Worm (Caenorhabditis elegans) whole organism, L4 larva: ENCODE data around the gene F46H5.3.

Experiments
- lin-15B ChIP-seq: fragments of 150-350 bp; sonication (generic microtip); optimal IDR thresholded peaks from 3 replicates; lab custom pipeline; 2014; ENCODE audit warnings: missing biosample characterization, missing genetic modification characterization
- nhr-237 ChIP-seq: sonication (generic microtip); optimal IDR thresholded peaks from 2 replicates; lab custom pipeline; 2017; ENCODE audit warnings: missing biosample characterization, missing genetic modification characterization
- nhr-25 ChIP-seq: sonication (generic microtip); optimal IDR thresholded peaks from 2 replicates; lab custom pipeline; 2017; ENCODE audit warnings: missing genetic modification characterization, mild to moderate bottlenecking, missing compliant biosample characterization, antibody characterized with exemption, moderate library complexity, borderline replicate concordance; ENCODE audit not compliant: insufficient read depth
- nhr-42 ChIP-seq: fragments of 200-800 bp; sonication (Bioruptor generic); IDR thresholded peaks from 2 replicates; pipeline ENCODE4 v1.3.6; 2022; ENCODE audit warnings: missing genetic modification characterization, missing compliant biosample characterization
- vab-7 ChIP-seq: fragments of 200-800 bp; sonication (Bioruptor generic); IDR thresholded peaks from 2 replicates; pipeline ENCODE4 v1.3.6; 2022; ENCODE audit warnings: missing genetic modification reagents, missing genetic modification characterization, missing compliant biosample characterization
- zag-1 ChIP-seq: fragments of 150-350 bp; optimal IDR thresholded peaks from 2 replicates; lab custom pipeline; 2014; ENCODE audit warnings: missing biosample characterization, missing genetic modification characterization

ce11 chrX:7191882-7192281, 46.6 kb downstream of the F46H5.3 start, which contains the start of gene C55B6.7:
- no peak for TF ChIP-seq vab-7 (GFP tag; lab: Robert Waterston, UW)
- TF ChIP-seq nhr-25 (tag; lab: Kevin White, UChicago), result no peak
- no peak for TF ChIP-seq lin-15B (tag; lab: Kevin White, UChicago)
- no peak for TF ChIP-seq nhr-42 (GFP tag; lab: Robert Waterston, UW)
- no peak for TF ChIP-seq nhr-237
- TF ChIP-seq zag-1 (tag; lab: Kevin White, UChicago), result no peak
